Fruit fly (Drosophila melanogaster) whole organism, embryonic: ENCODE results near the gene vih.
A peak's percentile ranks its signal among the peaks of the same experiment; 100 is the strongest.

ENCODE experiments used
- Adf1 ChIP-seq: fragments of 200-800 bp; sonication (Bioruptor generic); IDR thresholded peaks from 2 replicates; pipeline ENCODE4 v1.3.6; 2022; ENCODE audit warnings: missing biosample characterization, missing genetic modification characterization
- B-H1 ChIP-seq: fragments of 200-800 bp; sonication (Bioruptor generic); IDR thresholded peaks from 3 replicates; pipeline ENCODE4 v1.3.6; 2022; ENCODE audit warnings: missing biosample characterization, missing genetic modification characterization
- BEAF-32 ChIP-seq: fragments of 200-800 bp; sonication (Bioruptor generic); optimal IDR thresholded peaks from 3 replicates; lab custom pipeline; 2017; ENCODE audit warnings: missing biosample characterization, missing genetic modification characterization, mild to moderate bottlenecking, moderate library complexity, missing genetic modification reagents
- Bdp1 ChIP-seq: fragments of 200-800 bp; sonication (Bioruptor generic); optimal IDR thresholded peaks from 3 replicates; lab custom pipeline; 2016; ENCODE audit warnings: missing biosample characterization, missing genetic modification characterization
- CG12236 ChIP-seq: fragments of 200-800 bp; sonication (Bioruptor generic); optimal IDR thresholded peaks from 2 replicates; lab custom pipeline; 2016; ENCODE audit warnings: missing biosample characterization, missing genetic modification characterization
- CG13287 ChIP-seq: fragments of 200-800 bp; sonication (Bioruptor generic); IDR thresholded peaks from 2 replicates; pipeline ENCODE4 v1.3.6; 2022; ENCODE audit warnings: missing biosample characterization, missing genetic modification characterization; ENCODE audit not compliant: partially characterized antibody
- CG14667 ChIP-seq: fragments of 200-800 bp; sonication (Bioruptor generic); IDR thresholded peaks from 2 replicates; pipeline ENCODE4 v1.3.6; 2022; ENCODE audit warnings: missing biosample characterization, missing genetic modification characterization
- CG14710 ChIP-seq: fragments of 200-800 bp; sonication (Bioruptor generic); optimal IDR thresholded peaks from 3 replicates; lab custom pipeline; 2019; ENCODE audit warnings: missing biosample characterization, mild to moderate bottlenecking, missing genetic modification characterization, moderate library complexity
- CG15011 ChIP-seq: fragments of 200-800 bp; sonication (Bioruptor generic); optimal IDR thresholded peaks from 3 replicates; lab custom pipeline; 2018; ENCODE audit warnings: missing biosample characterization, mild to moderate bottlenecking, missing genetic modification characterization
- CG16779 ChIP-seq: fragments of 200-800 bp; sonication (Bioruptor generic); IDR thresholded peaks from 2 replicates; pipeline ENCODE4 v1.3.6; 2022; ENCODE audit warnings: missing biosample characterization, missing genetic modification characterization
- CG17385 ChIP-seq: fragments of 200-800 bp; sonication (Bioruptor generic); optimal IDR thresholded peaks from 3 replicates; lab custom pipeline; 2018; ENCODE audit warnings: missing biosample characterization, mild to moderate bottlenecking, missing genetic modification characterization
- CG17829 ChIP-seq: fragments of 200-800 bp; optimal IDR thresholded peaks from 2 replicates; lab custom pipeline; 2019; ENCODE audit warnings: missing biosample characterization, mild to moderate bottlenecking, missing genetic modification characterization, moderate library complexity
- CG17912 ChIP-seq: fragments of 200-800 bp; sonication (Bioruptor generic); optimal IDR thresholded peaks from 2 replicates; lab custom pipeline; 2018; ENCODE audit warnings: missing biosample characterization, mild to moderate bottlenecking, missing genetic modification characterization
- CG1792 ChIP-seq: fragments of 200-800 bp; sonication (Bioruptor generic); optimal IDR thresholded peaks from 2 replicates; lab custom pipeline; 2016; ENCODE audit warnings: missing biosample characterization, missing genetic modification characterization
- CG18764 ChIP-seq: fragments of 200-800 bp; sonication (Bioruptor generic); optimal IDR thresholded peaks from 3 replicates; lab custom pipeline; 2016; ENCODE audit warnings: missing biosample characterization, missing genetic modification characterization
- CG2712 ChIP-seq: fragments of 200-800 bp; optimal IDR thresholded peaks from 3 replicates; lab custom pipeline; 2019; ENCODE audit warnings: missing biosample characterization, mild to moderate bottlenecking, missing genetic modification characterization, moderate library complexity
- CG3163 ChIP-seq: fragments of 200-800 bp; sonication (Bioruptor generic); optimal IDR thresholded peaks from 3 replicates; lab custom pipeline; 2016; ENCODE audit warnings: missing biosample characterization, missing genetic modification characterization
- CG4328 ChIP-seq: fragments of 200-800 bp; sonication (Bioruptor generic); optimal IDR thresholded peaks from 3 replicates; lab custom pipeline; 2017; ENCODE audit warnings: missing biosample characterization, missing genetic modification reagents, missing genetic modification characterization
- CG4730 ChIP-seq: fragments of 200-800 bp; sonication (Bioruptor generic); IDR thresholded peaks from 2 replicates; pipeline ENCODE4 v1.3.6; 2022; ENCODE audit warnings: missing biosample characterization, missing genetic modification characterization
- CG7786 ChIP-seq: fragments of 200-800 bp; sonication (Bioruptor generic); optimal IDR thresholded peaks from 2 replicates; lab custom pipeline; 2016; ENCODE audit warnings: missing biosample characterization, missing genetic modification characterization
- CG9876 ChIP-seq: fragments of 200-800 bp; sonication (Bioruptor generic); optimal IDR thresholded peaks from 2 replicates; lab custom pipeline; 2016; ENCODE audit warnings: missing biosample characterization, missing genetic modification characterization
- CHES-1-like ChIP-seq: fragments of 200-800 bp; sonication (Bioruptor generic); optimal IDR thresholded peaks from 2 replicates; lab custom pipeline; 2016; ENCODE audit warnings: missing biosample characterization, missing genetic modification characterization
- Fer1 ChIP-seq: fragments of 200-800 bp; sonication (Bioruptor generic); optimal IDR thresholded peaks from 2 replicates; lab custom pipeline; 2017; ENCODE audit warnings: missing biosample characterization, mild to moderate bottlenecking, missing genetic modification characterization
- GATAe ChIP-seq: fragments of 200-800 bp; sonication (Bioruptor generic); conservative IDR thresholded peaks from 2 replicates; pipeline ENCODE4 v1.3.6; 2022; ENCODE audit warnings: missing biosample characterization, missing genetic modification characterization
- HLH3B ChIP-seq: fragments of 200-800 bp; sonication (Bioruptor generic); IDR thresholded peaks from 2 replicates; pipeline ENCODE4 v1.3.6; 2022; ENCODE audit warnings: missing biosample characterization, missing genetic modification characterization
- Hmr ChIP-seq: fragments of 200-800 bp; sonication (Bioruptor generic); optimal IDR thresholded peaks from 3 replicates; lab custom pipeline; 2017; ENCODE audit warnings: mild to moderate bottlenecking, missing biosample characterization, missing genetic modification reagents, missing genetic modification characterization
- NC2α ChIP-seq: fragments of 200-800 bp; sonication (Bioruptor generic); optimal IDR thresholded peaks from 2 replicates; lab custom pipeline; 2016; ENCODE audit warnings: missing biosample characterization, missing genetic modification characterization
- Neu2 ChIP-seq: fragments of 200-800 bp; sonication (Bioruptor generic); optimal IDR thresholded peaks from 3 replicates; lab custom pipeline; 2016; ENCODE audit warnings: missing biosample characterization, missing genetic modification characterization, borderline replicate concordance
- Oli ChIP-seq: fragments of 200-800 bp; sonication (Bioruptor generic); optimal IDR thresholded peaks from 2 replicates; lab custom pipeline; 2018; ENCODE audit warnings: missing biosample characterization, mild to moderate bottlenecking, missing genetic modification characterization, moderate library complexity
- Rx ChIP-seq: fragments of 200-800 bp; sonication (Bioruptor generic); IDR thresholded peaks from 2 replicates; pipeline ENCODE4 v1.3.6; 2022; ENCODE audit warnings: missing biosample characterization, missing genetic modification characterization
- Spps ChIP-seq: fragments of 200-800 bp; sonication (Bioruptor generic); optimal IDR thresholded peaks from 2 replicates; lab custom pipeline; 2018; ENCODE audit warnings: missing biosample characterization, mild to moderate bottlenecking, missing genetic modification characterization
- Taf1 ChIP-seq: fragments of 200-800 bp; sonication (Bioruptor generic); IDR thresholded peaks from 2 replicates; pipeline ENCODE4 v1.3.6; 2022; ENCODE audit warnings: missing biosample characterization, missing genetic modification characterization
- YL-1 ChIP-seq: fragments of 200-800 bp; sonication (Bioruptor generic); optimal IDR thresholded peaks from 3 replicates; lab custom pipeline; 2017; ENCODE audit warnings: missing biosample characterization, mild to moderate bottlenecking, missing genetic modification characterization
- al ChIP-seq: fragments of 200-800 bp; sonication (Bioruptor generic); IDR thresholded peaks from 2 replicates; pipeline ENCODE4 v1.3.6; 2022; ENCODE audit warnings: missing biosample characterization, missing genetic modification characterization
- crc ChIP-seq: fragments of 200-800 bp; sonication (Bioruptor generic); optimal IDR thresholded peaks from 2 replicates; lab custom pipeline; 2016; ENCODE audit warnings: missing biosample characterization, missing genetic modification characterization
- danr ChIP-seq: fragments of 200-800 bp; sonication (Bioruptor generic); IDR thresholded peaks from 2 replicates; pipeline ENCODE4 v1.3.6; 2022; ENCODE audit warnings: missing biosample characterization, missing genetic modification characterization
- disco-r ChIP-seq: fragments of 200-800 bp; sonication (Bioruptor generic); optimal IDR thresholded peaks from 2 replicates; lab custom pipeline; 2016; ENCODE audit warnings: missing biosample characterization, missing genetic modification characterization
- dpn ChIP-seq, 2 experiments: fragments of 200-800 bp; sonication (Bioruptor generic); optimal IDR thresholded peaks; 3 replicates each; lab custom pipeline; 2016; ENCODE audit warnings: missing biosample characterization in 2 of 2, missing genetic modification characterization in 2 of 2
- eyg ChIP-seq: fragments of 200-800 bp; sonication (Bioruptor generic); optimal IDR thresholded peaks from 3 replicates; lab custom pipeline; 2016; ENCODE audit warnings: missing biosample characterization, missing genetic modification characterization
- ftz-f1 ChIP-seq: fragments of 200-800 bp; sonication (Bioruptor generic); optimal IDR thresholded peaks from 2 replicates; lab custom pipeline; 2016; ENCODE audit warnings: missing biosample characterization, missing genetic modification characterization
- kay ChIP-seq: fragments of 200-800 bp; sonication (Bioruptor generic); optimal IDR thresholded peaks from 2 replicates; lab custom pipeline; 2016; ENCODE audit warnings: missing biosample characterization, missing genetic modification characterization
- knrl ChIP-seq: fragments of 200-800 bp; sonication (Bioruptor generic); IDR thresholded peaks from 3 replicates; pipeline ENCODE4 v1.3.6; 2022; ENCODE audit warnings: missing biosample characterization, missing genetic modification characterization; ENCODE audit not compliant: partially characterized antibody
- lilli ChIP-seq: fragments of 200-800 bp; sonication (Bioruptor generic); optimal IDR thresholded peaks from 3 replicates; lab custom pipeline; 2016; ENCODE audit warnings: missing biosample characterization, missing genetic modification characterization
- mam ChIP-seq: fragments of 200-800 bp; sonication (Bioruptor generic); optimal IDR thresholded peaks from 3 replicates; lab custom pipeline; 2016; ENCODE audit warnings: missing biosample characterization, missing genetic modification characterization
- onecut ChIP-seq: fragments of 200-800 bp; sonication (Bioruptor generic); IDR thresholded peaks from 2 replicates; pipeline ENCODE4 v1.3.6; 2022; ENCODE audit warnings: missing biosample characterization, missing genetic modification characterization
- salm ChIP-seq: fragments of 200-800 bp; sonication (Bioruptor generic); optimal IDR thresholded peaks from 2 replicates; lab custom pipeline; 2018; ENCODE audit warnings: missing biosample characterization, mild to moderate bottlenecking, missing genetic modification characterization
- sima ChIP-seq: fragments of 200-800 bp; sonication (Bioruptor generic); optimal IDR thresholded peaks from 2 replicates; lab custom pipeline; 2016; ENCODE audit warnings: missing biosample characterization, missing genetic modification characterization
- ssp ChIP-seq: fragments of 200-800 bp; sonication (Bioruptor generic); IDR thresholded peaks from 2 replicates; pipeline ENCODE4 v1.3.6; 2022; ENCODE audit warnings: missing biosample characterization, missing genetic modification characterization
- stc ChIP-seq: fragments of 200-800 bp; sonication (Bioruptor generic); IDR thresholded peaks from 2 replicates; pipeline ENCODE4 v1.3.6; 2022; ENCODE audit warnings: missing biosample characterization, missing genetic modification characterization
- sug ChIP-seq: fragments of 200-800 bp; optimal IDR thresholded peaks from 2 replicates; lab custom pipeline; 2019; ENCODE audit warnings: missing biosample characterization, mild to moderate bottlenecking, missing genetic modification characterization, moderate library complexity
- vfl ChIP-seq: fragments of 200-800 bp; sonication (Bioruptor generic); optimal IDR thresholded peaks from 2 replicates; lab custom pipeline; 2016; ENCODE audit warnings: missing biosample characterization, missing genetic modification characterization

vih gene

dm6 chr3L:12533392-12534070, 29.4 kb downstream of the vih start, which contains the start of the genes Tsf2 and CG34242 (continued):
- TF ChIP-seq Fer1 (GFP tag; lab: Kevin White, UChicago) (peak; percentile 72), B-H1 (GFP tag; lab: Robert Waterston, UW) (peak; percentile 54; the same call in 2 of the 3 replicates), GATAe (GFP tag; lab: Robert Waterston, UW) (peak; percentile 51), mam (GFP tag; lab: Kevin White, UChicago) (peak; percentile 21), CG16779 (no peak), kay (GFP tag; lab: Kevin White, UChicago) (peak; percentile 70), CG17912 (no peak), CG17385 (GFP tag; lab: Kevin White, UChicago) (peak; percentile 25), vfl (GFP tag; lab: Kevin White, UChicago) (no peak), CG12236 (GFP tag; lab: Kevin White, UChicago) (no peak), CHES-1-like (no peak), sug (tag; lab: Kevin White, UChicago) (peak; percentile 77), Spps (tag; lab: Kevin White, UChicago) (peak; percentile 29), sima (no peak), eyg (GFP tag; lab: Kevin White, UChicago) (no peak), Hmr (GFP tag; lab: Kevin White, UChicago) (no peak), salm (tag; lab: Kevin White, UChicago) (peak; percentile 4), dpn (GFP tag; optimal IDR thresholded peaks at IDR 0.05; lab: Kevin White, UChicago) (peak in 1 of 2 experiments; percentile 6), CG1792 (no peak), danr (peak; percentile 78), CG4730 (GFP tag; lab: Robert Waterston, UW) (peak; percentile 95), ftz-f1 (no peak), CG18764 (GFP tag; lab: Kevin White, UChicago) (peak; percentile 18), al (peak; percentile 79), knrl (GFP tag; lab: Robert Waterston, UW) (no peak), ssp (peak; percentile 88), BEAF-32 (no peak), CG13287 (GFP tag; lab: Robert Waterston, UW) (no peak), CG4328 (GFP tag; lab: Kevin White, UChicago) (no peak), disco-r (no peak), stc (GFP tag; lab: Robert Waterston, UW) (peak; percentile 83), CG14667 (GFP tag; lab: Robert Waterston, UW) (peak; percentile 97), Oli (tag; lab: Kevin White, UChicago) (peak; percentile 23), Bdp1 (GFP tag; lab: Kevin White, UChicago) (no peak), Rx (peak; percentile 71), Adf1 (GFP tag; lab: Robert Waterston, UW) (no peak), CG3163 (GFP tag; lab: Kevin White, UChicago) (no peak), YL-1 (peak; percentile 87), CG2712 (peak; percentile 89), HLH3B (peak; percentile 93), crc (GFP tag; lab: Kevin White, UChicago) (no peak), lilli (GFP tag; lab: Kevin White, UChicago) (no peak), CG15011 (GFP tag; lab: Kevin White, UChicago) (no peak), CG14710 (peak; percentile 91), Taf1 (GFP tag; lab: Robert Waterston, UW) (peak; percentile 87), CG17829 (tag; lab: Kevin White, UChicago) (peak; percentile 83), CG9876 (GFP tag; lab: Kevin White, UChicago) (no peak), Neu2 (GFP tag; lab: Kevin White, UChicago) (no peak), NC2α (GFP tag; lab: Kevin White, UChicago) (no peak), onecut (GFP tag; lab: Robert Waterston, UW) (peak; percentile 50; the same call in 1 of the 2 replicates), CG7786 (no peak)
